Worm (Caenorhabditis elegans): ENCODE measurements around the gene ctsa-1.1.

DNA sequence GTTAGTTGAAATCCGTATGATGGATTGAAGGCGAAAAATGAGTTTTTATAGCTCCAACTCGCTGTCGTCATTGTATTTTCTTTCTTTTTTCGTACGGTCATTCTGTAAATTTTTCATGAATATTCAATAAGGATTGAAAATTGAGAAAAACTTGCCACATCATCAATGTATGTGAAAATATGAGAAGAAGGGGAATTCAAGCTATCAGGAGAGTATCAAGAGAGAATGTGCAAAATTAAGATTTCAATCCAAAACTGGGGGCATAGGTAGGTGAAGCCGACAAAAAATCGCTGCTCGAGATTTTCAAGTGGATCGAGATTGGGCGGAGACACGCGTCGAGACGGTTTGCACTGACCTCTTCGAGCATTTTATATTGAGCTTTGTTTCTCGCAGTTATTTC lies 47.0 kb downstream of the ctsa-1.1 start, which contains the start of gene nep-12:
- TF ChIP-seq spr-1 (tag; optimal IDR thresholded peaks at IDR 0.05) (no peak), daf-8 (GFP tag; IDR thresholded peaks at IDR 0.05) (no peak), zag-1 (tag; optimal IDR thresholded peaks at IDR 0.05) (no peak)
